Fruit fly (Drosophila melanogaster): Measurements from ENCODE around the gene CG31206.

- no peak for TF ChIP-seq CG8478 (optimal IDR thresholded peaks at IDR 0.05)
- TF ChIP-seq pan (optimal IDR thresholded peaks at IDR 0.05): no peak
- TF ChIP-seq Dll (optimal IDR thresholded peaks at IDR 0.05): no peak
- no peak for TF ChIP-seq psq (optimal IDR thresholded peaks at IDR 0.05)
These were observed 41.3 kb downstream of the CG31206 start for dm6 chr3R:20066435-20066834.
